Fruit fly (Drosophila melanogaster) whole organism, pupa: ENCODE data around the gene CrebA.

ENCODE experiments used
- CG10348 ChIP-seq: fragments of 200-800 bp; sonication (Bioruptor generic); IDR thresholded peaks from 2 replicates; pipeline ENCODE4 v1.3.6; 2022; ENCODE audit warnings: missing biosample characterization, missing genetic modification characterization
- CG12605 ChIP-seq: fragments of 200-800 bp; sonication (Bioruptor generic); IDR thresholded peaks from 2 replicates; pipeline ENCODE4 v1.3.6; 2022; ENCODE audit warnings: missing biosample characterization, missing genetic modification characterization
- CG13204 ChIP-seq: fragments of 200-800 bp; sonication (Bioruptor generic); optimal IDR thresholded peaks from 2 replicates; lab custom pipeline; 2018; ENCODE audit warnings: missing biosample characterization, mild to moderate bottlenecking, missing genetic modification characterization, moderate library complexity
- CG14655 ChIP-seq: fragments of 200-800 bp; sonication (Bioruptor generic); optimal IDR thresholded peaks from 3 replicates; lab custom pipeline; 2017; ENCODE audit warnings: mild to moderate bottlenecking, missing biosample characterization, missing genetic modification reagents, missing genetic modification characterization
- CG15710 ChIP-seq: fragments of 200-800 bp; sonication (Bioruptor generic); optimal IDR thresholded peaks from 2 replicates; lab custom pipeline; 2018; ENCODE audit warnings: missing biosample characterization, mild to moderate bottlenecking, missing genetic modification characterization, moderate library complexity
- CG17806 ChIP-seq: fragments of 200-800 bp; sonication (Bioruptor generic); optimal IDR thresholded peaks from 2 replicates; lab custom pipeline; 2018; ENCODE audit warnings: missing biosample characterization, mild to moderate bottlenecking, missing genetic modification characterization, moderate library complexity
- CG32121 ChIP-seq: fragments of 200-800 bp; sonication (Bioruptor generic); IDR thresholded peaks from 2 replicates; pipeline ENCODE4 v1.3.6; 2022; ENCODE audit warnings: missing biosample characterization, missing genetic modification characterization
- CG34367 ChIP-seq: fragments of 200-800 bp; sonication (Bioruptor generic); optimal IDR thresholded peaks from 2 replicates; lab custom pipeline; 2018; ENCODE audit warnings: missing biosample characterization, mild to moderate bottlenecking, missing genetic modification characterization
- CG4496 ChIP-seq: fragments of 200-800 bp; sonication (Bioruptor generic); IDR thresholded peaks from 3 replicates; pipeline ENCODE4 v1.3.6; 2022; ENCODE audit warnings: missing biosample characterization, missing genetic modification characterization
- CG8159 ChIP-seq: fragments of 200-800 bp; sonication (Bioruptor generic); optimal IDR thresholded peaks from 3 replicates; lab custom pipeline; 2018; ENCODE audit warnings: missing biosample characterization, mild to moderate bottlenecking, missing genetic modification characterization, moderate library complexity
- CG8301 ChIP-seq: fragments of 200-800 bp; sonication (Bioruptor generic); optimal IDR thresholded peaks from 2 replicates; lab custom pipeline; 2018; ENCODE audit warnings: missing biosample characterization, mild to moderate bottlenecking, missing genetic modification characterization
- CG9948 ChIP-seq: fragments of 200-800 bp; sonication (Bioruptor generic); optimal IDR thresholded peaks from 2 replicates; lab custom pipeline; 2018; ENCODE audit warnings: missing biosample characterization, mild to moderate bottlenecking, missing genetic modification characterization, moderate library complexity
- D1 ChIP-seq: fragments of 200-800 bp; sonication (Bioruptor generic); optimal IDR thresholded peaks from 2 replicates; lab custom pipeline; 2018; ENCODE audit warnings: missing biosample characterization, mild to moderate bottlenecking, missing genetic modification characterization, moderate library complexity
- EcR ChIP-seq: fragments of 200-800 bp; sonication (Bioruptor generic); optimal IDR thresholded peaks from 3 replicates; lab custom pipeline; 2019; ENCODE audit warnings: missing biosample characterization, missing genetic modification characterization, mild to moderate bottlenecking, moderate library complexity, missing genetic modification reagents
- Ets98B ChIP-seq: fragments of 200-800 bp; sonication (Bioruptor generic); IDR thresholded peaks from 2 replicates; pipeline ENCODE4 v1.3.6; 2022; ENCODE audit warnings: missing biosample characterization, missing genetic modification characterization
- Pif1A ChIP-seq: fragments of 200-800 bp; sonication (Bioruptor generic); optimal IDR thresholded peaks from 3 replicates; lab custom pipeline; 2016; ENCODE audit warnings: missing biosample characterization, missing genetic modification characterization
- Pif1B ChIP-seq: fragments of 200-800 bp; sonication (Bioruptor generic); optimal IDR thresholded peaks from 3 replicates; lab custom pipeline; 2016; ENCODE audit warnings: missing biosample characterization, missing genetic modification characterization
- Snoo ChIP-seq: fragments of 200-800 bp; sonication (Bioruptor generic); optimal IDR thresholded peaks from 3 replicates; lab custom pipeline; 2017; ENCODE audit warnings: missing biosample characterization, mild to moderate bottlenecking, missing genetic modification characterization, inconsistent platforms
- fd96Ca ChIP-seq: fragments of 200-800 bp; sonication (Bioruptor generic); IDR thresholded peaks from 3 replicates; pipeline ENCODE4 v1.3.6; 2022; ENCODE audit warnings: missing biosample characterization, missing genetic modification characterization
- gl ChIP-seq: fragments of 200-800 bp; sonication (Bioruptor generic); optimal IDR thresholded peaks from 2 replicates; lab custom pipeline; 2018; ENCODE audit warnings: missing biosample characterization, mild to moderate bottlenecking, missing genetic modification characterization
- rn ChIP-seq: fragments of 200-800 bp; sonication (Bioruptor generic); IDR thresholded peaks from 2 replicates; pipeline ENCODE4 v1.3.6; 2022; ENCODE audit warnings: missing biosample characterization, missing genetic modification characterization

Gene CrebA

DNA sequence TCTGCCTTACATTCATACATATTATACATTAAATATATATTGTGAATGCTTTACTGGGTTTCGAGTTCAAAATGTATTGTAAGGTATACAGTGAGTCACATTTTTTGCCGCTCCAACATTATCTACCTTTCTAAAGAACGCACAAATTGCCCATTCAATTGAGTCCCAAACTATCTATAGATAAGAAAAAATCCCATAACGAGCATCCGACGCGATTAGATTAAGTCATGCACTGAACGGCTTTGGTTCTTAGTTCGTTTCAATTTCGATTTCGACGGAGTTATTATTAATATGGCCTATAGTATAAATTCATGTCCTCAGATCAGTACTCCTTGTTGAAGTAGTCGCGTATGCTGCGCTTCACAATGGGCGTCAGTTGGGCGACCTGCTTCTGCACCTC is 17.7 kb upstream of the CrebA start:
- TF ChIP-seq CG32121 (GFP tag; lab: Robert Waterston, UW) (no peak), Pif1A (GFP tag; lab: Kevin White, UChicago) (no peak), rn (no peak), Ets98B (GFP tag; lab: Robert Waterston, UW) (no peak), fd96Ca (GFP tag; lab: Robert Waterston, UW) (no peak), CG14655 (no peak), CG34367 (tag; lab: Kevin White, UChicago) (no peak), CG17806 (tag; lab: Kevin White, UChicago) (no peak), Pif1B (no peak), CG15710 (no peak), CG8301 (tag; lab: Kevin White, UChicago) (no peak), EcR (GFP tag; lab: Kevin White, UChicago) (no peak), CG12605 (GFP tag; lab: Robert Waterston, UW) (no peak)

dm6 chr3L:15518344-15518743 is 16.9 kb upstream of the CrebA start:
- no peak for TF ChIP-seq CG32121 (GFP tag; lab: Robert Waterston, UW)
- no peak for TF ChIP-seq EcR (GFP tag; lab: Kevin White, UChicago)
- no peak for TF ChIP-seq CG9948
- no peak for TF ChIP-seq CG4496 (GFP tag; lab: Robert Waterston, UW)
- no peak for TF ChIP-seq rn
- TF ChIP-seq Ets98B (GFP tag; lab: Robert Waterston, UW): no peak
- no peak for TF ChIP-seq Snoo (tag; lab: Kevin White, UChicago)
- TF ChIP-seq CG14655: no peak
- TF ChIP-seq D1 (tag; lab: Kevin White, UChicago): no peak
- no peak for TF ChIP-seq Pif1B
- TF ChIP-seq CG13204: no peak
- TF ChIP-seq CG12605 (GFP tag; lab: Robert Waterston, UW): no peak
- TF ChIP-seq CG8301 (tag; lab: Kevin White, UChicago): no peak
- TF ChIP-seq CG10348 (GFP tag; lab: Robert Waterston, UW): no peak
- TF ChIP-seq fd96Ca (GFP tag; lab: Robert Waterston, UW): no peak
- TF ChIP-seq CG15710: no peak
- no peak for TF ChIP-seq CG34367 (tag; lab: Kevin White, UChicago)
- TF ChIP-seq CG8159 (tag; lab: Kevin White, UChicago): no peak
- TF ChIP-seq Pif1A (GFP tag; lab: Kevin White, UChicago): no peak
- TF ChIP-seq gl (tag; lab: Kevin White, UChicago): no peak

DNA sequence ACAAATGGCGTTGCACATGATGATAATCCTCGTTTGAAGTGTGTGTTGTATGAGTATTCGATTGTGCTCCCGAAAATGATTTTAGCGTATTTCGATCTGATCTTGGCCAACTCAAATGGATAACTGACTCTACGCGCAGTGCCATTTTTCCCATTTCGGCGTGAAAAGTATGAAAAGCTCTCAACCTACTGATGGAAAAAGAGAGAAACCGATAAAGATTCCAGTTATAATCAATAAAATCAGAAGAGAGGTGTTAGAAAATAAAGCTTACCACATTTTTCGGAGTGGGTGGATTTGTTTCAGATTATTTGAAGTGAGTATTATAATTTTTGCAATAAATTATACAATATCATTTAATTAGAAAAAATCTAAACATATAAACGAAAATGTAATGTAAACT is 15.7 kb upstream of the CrebA start, which contains the start of gene mex1:
mex1 (minus strand) TSS at position 101 of the 400 bp plus-strand sequence.
- TF ChIP-seq rn: no peak
- no peak for TF ChIP-seq CG4496 (GFP tag; lab: Robert Waterston, UW)
- TF ChIP-seq CG8159 (tag; lab: Kevin White, UChicago): no peak
- TF ChIP-seq Snoo (tag; lab: Kevin White, UChicago): no peak

dm6 chr3L:15519920-15520319 is 15.3 kb upstream of the CrebA start:
- TF ChIP-seq CG17806 (tag; lab: Kevin White, UChicago): no peak
- TF ChIP-seq CG32121 (GFP tag; lab: Robert Waterston, UW): no peak
- no peak for TF ChIP-seq CG14655
- no peak for TF ChIP-seq EcR (GFP tag; lab: Kevin White, UChicago)
- TF ChIP-seq CG34367 (tag; lab: Kevin White, UChicago): no peak
- no peak for TF ChIP-seq rn
- TF ChIP-seq CG8301 (tag; lab: Kevin White, UChicago): no peak
- TF ChIP-seq gl (tag; lab: Kevin White, UChicago): no peak
- TF ChIP-seq CG12605 (GFP tag; lab: Robert Waterston, UW): no peak
- no peak for TF ChIP-seq Ets98B (GFP tag; lab: Robert Waterston, UW)
- TF ChIP-seq Pif1A (GFP tag; lab: Kevin White, UChicago): no peak
- no peak for TF ChIP-seq D1 (tag; lab: Kevin White, UChicago)
- no peak for TF ChIP-seq CG9948
- no peak for TF ChIP-seq CG10348 (GFP tag; lab: Robert Waterston, UW)
- no peak for TF ChIP-seq CG8159 (tag; lab: Kevin White, UChicago)
- TF ChIP-seq, all 21 proteins: peak for 0

dm6 chr3L:15520320-15520719 is 14.9 kb upstream of the CrebA start, which contains the start of gene yellow-k:
yellow-k (plus strand) TSS chr3L:15520620.
- TF ChIP-seq fd96Ca (GFP tag; lab: Robert Waterston, UW): no peak
- TF ChIP-seq, all 21 proteins: peak for 0

dm6 chr3L:15523806-15524346 is 11.3 kb upstream of the CrebA start, which contains the start of gene CG7945:
CG7945 (minus strand) TSS chr3L:15524137.
- no peak for TF ChIP-seq CG4496 (GFP tag; lab: Robert Waterston, UW)
- no peak for TF ChIP-seq CG8159 (tag; lab: Kevin White, UChicago)
- TF ChIP-seq CG17806 (tag; lab: Kevin White, UChicago): no peak
- no peak for TF ChIP-seq fd96Ca (GFP tag; lab: Robert Waterston, UW)
- no peak for TF ChIP-seq CG14655

dm6 chr3L:15525153-15525552 is 10.0 kb upstream of the CrebA start, which contains the start of gene CG33986:
CG33986 (minus strand) TSS chr3L:15525253.
- TF ChIP-seq CG12605 (GFP tag; lab: Robert Waterston, UW) (no peak), CG17806 (tag; lab: Kevin White, UChicago) (no peak)
